Worm (Caenorhabditis elegans) whole organism, young adult: ENCODE measurements around the gene W04D2.4.

ENCODE experiments used
- F10E7.11 ChIP-seq: sonication (generic microtip); optimal IDR thresholded peaks from 2 replicates; lab custom pipeline; 2017; ENCODE audit warnings: mild to moderate bottlenecking, missing genetic modification characterization, moderate library complexity, missing compliant biosample characterization
- K12H6.12 ChIP-seq: fragments of 200-800 bp; sonication (Bioruptor generic); optimal IDR thresholded peaks from 2 replicates; lab custom pipeline; 2018; ENCODE audit warnings: mild to moderate bottlenecking, missing genetic modification characterization, missing compliant biosample characterization
- dpl-1 ChIP-seq: fragments of 150-350 bp; optimal IDR thresholded peaks from 2 replicates; lab custom pipeline; 2014; ENCODE audit warnings: missing biosample characterization, missing genetic modification reagents, missing genetic modification characterization
- lag-1 ChIP-seq: fragments of 200-800 bp; sonication (Bioruptor generic); IDR thresholded peaks from 2 replicates; pipeline ENCODE4 v1.3.6; 2022; ENCODE audit warnings: missing genetic modification reagents, missing genetic modification characterization, missing compliant biosample characterization
- pha-4 ChIP-seq: fragments of 150-350 bp; sonication (generic microtip); optimal IDR thresholded peaks from 2 replicates; lab custom pipeline; 2014; ENCODE audit warnings: missing biosample characterization, missing genetic modification reagents, missing genetic modification characterization
- snpc-1.3 ChIP-seq: sonication (generic microtip); optimal IDR thresholded peaks from 2 replicates; lab custom pipeline; 2017; ENCODE audit warnings: missing genetic modification characterization, mild to moderate bottlenecking, missing compliant biosample characterization, antibody characterized with exemption, moderate library complexity, missing genotype, missing genetic modification reagents; ENCODE audit not compliant: insufficient read depth
- snpc-4 ChIP-seq, 5 experiments: fragments of 150-350 bp in 1 of 5; sonication (generic microtip) in 4 of 5; optimal IDR thresholded peaks; 2 replicates each; lab custom pipeline; 2014 to 2018; ENCODE audit warnings: missing genetic modification characterization in 5 of 5, missing biosample characterization in 3 of 5, antibody characterized with exemption in 2 of 5, mild to moderate bottlenecking in 2 of 5, missing compliant biosample characterization in 2 of 5, missing genotype in 2 of 5, moderate library complexity in 2 of 5, missing genetic modification reagents in 1 of 5
- unc-130 ChIP-seq: sonication (generic microtip); optimal IDR thresholded peaks from 2 replicates; lab custom pipeline; 2016; ENCODE audit warnings: missing genetic modification reagents, missing genetic modification characterization, missing compliant biosample characterization

ce11 chrV:12497725-12498263, at the start of gene W04D2.4, which contains the start of gene rbm-25:
- TF ChIP-seq unc-130 (GFP tag; lab: Kevin White, UChicago) (no peak), F10E7.11 (tag; lab: Kevin White, UChicago) (no peak), pha-4 (tag; lab: Kevin White, UChicago) (no peak), lag-1 (GFP tag; lab: Robert Waterston, UW) (no peak), snpc-1.3 (tag; lab: Kevin White, UChicago) (no peak), dpl-1 (GFP tag; lab: Kevin White, UChicago) (no peak), snpc-4 (GFP tag; optimal IDR thresholded peaks at IDR 0.05; lab: Kevin White, UChicago) (peak; percentile 1), snpc-4 (tag; optimal IDR thresholded peaks at IDR 0.05; lab: Kevin White, UChicago) (peak in 3 of 4 experiments; percentile 80 to 81 (median 80)), K12H6.12 (tag; lab: Kevin White, UChicago) (no peak)
